Worm (Caenorhabditis elegans): ENCODE data around the gene famh-136.

DNA sequence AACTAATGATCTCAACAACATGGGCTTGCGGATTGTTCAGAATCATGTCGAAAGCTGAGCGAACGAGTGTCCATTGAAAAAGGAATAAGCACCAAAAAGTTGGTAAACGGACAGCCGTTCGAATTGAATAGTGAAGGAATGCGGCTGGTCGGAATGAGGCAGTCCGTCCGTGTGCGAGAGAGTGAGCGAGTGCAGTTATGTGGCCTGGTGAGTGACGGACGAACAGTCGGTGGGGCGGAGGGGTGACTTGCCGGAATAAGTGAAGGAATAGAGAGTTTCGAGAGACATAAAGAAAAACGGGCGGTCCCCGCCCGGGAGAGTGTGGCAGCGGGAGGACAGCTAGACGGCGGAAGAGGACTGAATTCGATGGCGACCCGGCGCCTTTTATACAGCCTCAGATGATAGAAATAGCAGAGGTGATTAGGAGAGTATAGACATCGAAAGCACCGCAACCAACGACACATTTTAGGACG, 22.2 kb upstream of the famh-136 start:
- TF ChIP-seq F22D6.2 (tag; optimal IDR thresholded peaks at IDR 0.05) (peak; percentile 52), tbx-9 (tag; optimal IDR thresholded peaks at IDR 0.05; ENCODE audit: borderline replicate concordance) (no peak), somi-1 (GFP tag; optimal IDR thresholded peaks at IDR 0.05) (peak; percentile 86), snpc-3.4 (tag; optimal IDR thresholded peaks at IDR 0.05) (no peak), C06A6.2 (GFP tag; conservative IDR thresholded peaks at IDR 0.05) (peak; percentile 73), ceh-91 (GFP tag; IDR thresholded peaks at IDR 0.05) (no peak), pha-4 (tag; optimal IDR thresholded peaks at IDR 0.05) (peak; percentile 13), B0336.3 (GFP tag; IDR thresholded peaks at IDR 0.05) (peak; percentile 85; the same call in 1 of the 2 replicates), nfyb-1 (GFP tag; IDR thresholded peaks at IDR 0.05) (peak; percentile 80), F23B12.7 (tag; optimal IDR thresholded peaks at IDR 0.05; ENCODE audit: insufficient read depth) (no peak), attf-6 (GFP tag; IDR thresholded peaks at IDR 0.05) (no peak), snpc-4 (GFP tag; optimal IDR thresholded peaks at IDR 0.05) (no peak), snpc-4 (tag; optimal IDR thresholded peaks at IDR 0.05) (peak in 3 of 4 experiments; percentile 27 to 45 (median 27)), lin-35 (GFP tag; optimal IDR thresholded peaks at IDR 0.05) (no peak), unc-62 (GFP tag; optimal IDR thresholded peaks at IDR 0.05) (no peak)

Measured in whole organism, young adult.